Fruit fly (Drosophila melanogaster) whole organism, larva: ENCODE data around the gene NimC2.
A peak's percentile ranks its signal among the peaks of the same experiment; 100 is the strongest.

Source experiments
- noc ChIP-seq: fragments of 200-800 bp; sonication (Bioruptor generic); optimal IDR thresholded peaks from 3 replicates; lab custom pipeline; 2019; ENCODE audit warnings: missing biosample characterization, mild to moderate bottlenecking, missing genetic modification characterization, moderate library complexity

NimC2 gene

DNA sequence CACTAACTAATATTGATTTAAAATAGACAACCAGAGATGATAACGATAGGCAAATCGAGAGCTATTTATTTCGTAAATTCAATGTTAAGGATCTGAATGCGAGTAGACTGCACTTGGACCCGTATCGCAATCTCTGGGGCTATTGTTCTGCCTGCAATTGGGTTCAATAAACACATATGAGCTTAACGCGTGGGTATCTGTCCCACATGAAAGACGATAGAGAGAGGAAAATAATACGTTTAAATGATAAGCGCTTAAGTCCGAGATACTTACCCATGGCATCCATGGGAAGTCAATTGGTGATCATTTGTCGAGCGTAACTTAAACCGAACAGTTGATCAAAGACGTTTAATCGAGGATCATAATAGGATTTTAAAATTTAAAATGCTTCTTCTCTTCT is at the start of gene NimC2:
NimC2 (plus strand) TSS at position 301 of the 400 bp plus-strand sequence.
- no peak for TF ChIP-seq noc (tag; lab: Kevin White, UChicago)

DNA sequence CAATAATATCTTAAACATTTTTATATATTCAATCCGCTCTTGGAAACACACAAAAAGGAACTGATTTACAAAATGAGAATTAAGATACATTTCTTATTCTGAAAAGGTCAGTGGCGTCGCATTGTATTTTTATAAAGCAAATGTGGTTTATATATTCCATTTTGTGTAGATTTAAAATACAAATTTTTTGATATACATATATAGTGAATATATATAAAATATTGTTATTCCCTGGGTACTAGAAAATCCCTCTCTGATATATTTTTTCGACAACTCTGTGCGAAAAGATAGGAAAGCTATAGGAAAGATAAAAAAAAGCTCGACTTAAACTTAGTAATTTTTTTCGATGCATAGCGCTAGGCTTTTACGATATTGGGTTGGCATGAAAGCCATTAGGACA is 48.6 kb upstream of the NimC2 start, which contains the start of gene CG42711:
CG42711 (minus strand) TSS at position 45 of the 400 bp plus-strand sequence.
- no peak for TF ChIP-seq noc (tag; lab: Kevin White, UChicago)

DNA sequence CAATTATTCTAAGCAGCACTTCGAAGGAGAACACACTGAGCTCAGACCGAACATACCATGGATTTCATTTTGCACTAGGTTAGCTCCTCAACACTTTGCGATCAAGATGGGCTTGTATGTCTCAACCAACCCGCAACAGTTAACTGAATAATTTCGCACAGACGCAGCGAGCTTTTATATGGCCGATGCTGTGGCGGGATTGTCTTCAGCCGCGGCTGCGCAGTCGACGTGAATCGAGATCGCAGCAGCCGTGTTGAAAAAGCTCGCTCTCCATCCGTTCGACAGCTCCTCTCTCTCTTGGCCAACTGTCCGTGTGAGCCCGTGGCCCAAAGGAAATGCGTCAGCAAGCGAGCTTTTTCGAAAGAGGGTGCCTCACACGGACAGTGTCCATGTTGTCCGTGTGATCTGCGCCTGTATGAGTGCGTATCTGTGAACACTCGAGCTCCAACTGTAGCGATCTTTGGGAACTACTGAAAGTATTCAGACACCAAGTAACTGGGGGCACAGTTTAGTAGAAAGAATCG is 45.3 kb upstream of the NimC2 start, which contains the start of gene Vajk2:
Vajk2 (minus strand) TSS at position 151 of the 524 bp plus-strand sequence.
- TF ChIP-seq noc (tag; lab: Kevin White, UChicago), result no peak

DNA sequence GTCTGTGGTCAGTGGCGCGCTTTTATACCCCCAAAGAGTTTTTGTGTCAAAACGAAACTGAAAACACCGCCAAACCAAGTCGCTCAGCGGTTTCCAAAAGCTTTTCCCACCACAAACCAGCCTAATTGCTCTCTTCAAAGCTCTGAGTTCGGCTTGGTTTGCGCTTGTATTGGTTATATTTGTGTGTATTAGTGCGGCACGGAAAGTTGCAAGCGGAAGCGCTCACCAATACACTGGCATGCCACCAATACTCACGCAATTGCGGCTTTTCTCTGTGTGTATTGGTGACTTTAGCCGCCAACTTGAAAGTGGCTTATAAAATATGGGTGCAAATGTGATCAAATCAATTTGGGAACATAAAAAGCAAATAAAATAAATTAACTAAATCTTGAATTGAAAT is 32.5 kb upstream of the NimC2 start, which contains the start of gene Vajk3:
Vajk3 (minus strand) TSS at position 1 of the 400 bp plus-strand sequence.
- no peak for TF ChIP-seq noc (tag; lab: Kevin White, UChicago)

DNA sequence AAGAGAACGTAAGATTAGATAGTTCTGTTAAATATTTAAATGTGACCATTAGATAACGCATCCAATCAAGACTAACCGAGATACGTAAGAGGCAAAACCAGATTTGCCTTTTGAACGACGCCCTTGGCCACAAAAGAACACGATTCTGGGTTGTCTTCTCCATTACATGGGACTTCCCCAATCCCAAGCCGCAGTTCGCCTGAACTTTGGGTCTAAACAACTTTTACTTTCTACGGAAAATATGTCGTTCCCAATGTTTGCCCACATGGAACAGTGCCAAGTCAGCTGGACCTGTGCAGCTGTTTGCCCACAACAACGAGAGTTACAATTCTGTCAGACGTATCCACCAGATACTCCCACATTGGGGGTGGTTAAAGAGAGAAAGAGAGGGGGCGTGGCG is 30.1 kb upstream of the NimC2 start:
- no peak for TF ChIP-seq noc (tag; lab: Kevin White, UChicago)

DNA sequence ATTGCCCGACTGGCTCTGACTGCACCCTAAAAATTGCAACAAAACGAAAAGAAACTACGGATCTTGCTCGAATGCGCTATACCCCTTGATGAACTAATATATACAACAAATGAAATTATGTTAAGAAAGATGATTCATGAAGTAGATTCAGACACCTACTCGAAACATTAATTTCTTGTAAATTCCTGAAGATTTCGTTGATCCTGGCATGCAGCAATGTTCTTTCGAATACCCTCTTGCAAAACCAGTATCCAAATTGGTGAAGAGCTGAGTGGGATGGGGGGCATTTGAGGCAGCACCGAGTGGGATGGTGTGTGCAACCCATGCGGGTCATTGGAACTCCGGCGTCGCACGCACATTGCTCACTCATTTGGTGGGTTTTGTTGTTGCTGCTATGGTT is 24.2 kb upstream of the NimC2 start:
- no peak for TF ChIP-seq noc (tag; lab: Kevin White, UChicago)

DNA sequence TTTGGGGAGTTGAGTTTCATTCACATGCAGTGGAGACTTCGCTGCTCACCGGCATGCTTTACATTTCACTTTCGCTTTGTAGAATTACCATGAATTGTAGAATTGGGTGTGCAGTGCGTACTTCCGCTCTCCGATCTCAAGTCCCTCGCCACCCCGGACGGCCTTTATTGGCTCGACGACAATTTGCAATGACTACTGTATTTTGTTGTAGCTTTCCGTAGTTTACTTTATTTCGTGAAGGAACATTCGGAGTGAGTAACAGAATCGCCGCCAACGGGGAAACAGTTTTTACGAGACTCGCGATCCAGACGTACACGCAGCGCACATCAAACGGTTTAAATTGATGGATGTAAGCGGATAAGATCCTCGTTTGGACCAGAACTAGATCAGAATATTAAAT is 22.7 kb upstream of the NimC2 start, which contains the start of gene NimA:
NimA (plus strand) TSS at position 301 of the 400 bp plus-strand sequence.
- TF ChIP-seq noc (tag; lab: Kevin White, UChicago), result no peak

DNA sequence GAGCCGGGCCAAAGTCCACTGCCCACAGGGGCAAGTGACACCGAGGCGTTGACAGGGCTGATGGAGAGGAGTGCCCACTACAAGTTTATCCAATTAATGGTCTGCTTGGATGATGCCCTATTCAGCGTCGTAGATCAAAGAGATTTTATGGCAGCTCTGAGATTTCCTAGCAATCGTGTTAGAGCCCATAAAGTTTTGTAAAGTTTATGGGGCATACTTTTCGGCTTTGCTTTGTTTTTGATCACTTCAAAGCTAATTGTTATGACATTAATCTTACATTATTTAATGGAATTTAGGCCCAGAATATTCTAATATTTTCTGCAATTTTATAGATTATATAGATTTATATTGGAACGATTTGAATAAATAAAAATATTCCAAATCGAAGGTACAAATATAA is 19.5 kb upstream of the NimC2 start:
- no peak for TF ChIP-seq noc (tag; lab: Kevin White, UChicago)

DNA sequence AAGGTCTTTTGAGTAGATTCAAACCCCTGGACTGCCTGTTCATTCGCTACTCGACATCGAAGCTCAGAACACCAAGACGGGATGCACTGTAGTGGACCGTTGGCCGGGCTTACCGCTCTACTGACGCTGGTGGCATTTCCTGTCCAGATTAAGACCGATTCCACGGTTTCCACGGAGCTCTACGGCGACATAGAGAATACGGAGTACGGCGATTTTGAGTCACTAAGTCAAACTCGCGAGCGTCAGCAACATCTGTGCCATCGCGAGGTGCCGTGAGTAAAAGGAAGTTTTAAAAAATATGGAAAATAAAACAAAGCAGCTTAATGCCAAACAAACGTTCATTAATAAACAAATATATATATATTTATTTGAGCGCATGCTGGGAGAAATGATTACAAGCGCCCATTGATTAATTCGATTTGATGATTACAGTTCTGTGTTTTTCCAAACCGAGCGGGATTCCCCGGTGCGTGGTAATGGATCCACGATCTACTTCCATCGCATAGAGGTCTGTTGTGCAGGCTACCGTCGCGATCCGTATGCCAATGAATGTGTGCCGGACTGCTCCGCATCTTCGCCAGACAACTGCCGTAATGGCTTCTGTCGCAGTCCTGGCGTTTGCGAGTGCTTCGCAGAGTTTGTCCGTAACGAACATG is 16.3 kb upstream of the NimC2 start, which contains the start of gene NimB1:
NimB1 (plus strand) TSS at position 41 of the 656 bp plus-strand sequence.
- no peak for TF ChIP-seq noc (tag; lab: Kevin White, UChicago)

DNA sequence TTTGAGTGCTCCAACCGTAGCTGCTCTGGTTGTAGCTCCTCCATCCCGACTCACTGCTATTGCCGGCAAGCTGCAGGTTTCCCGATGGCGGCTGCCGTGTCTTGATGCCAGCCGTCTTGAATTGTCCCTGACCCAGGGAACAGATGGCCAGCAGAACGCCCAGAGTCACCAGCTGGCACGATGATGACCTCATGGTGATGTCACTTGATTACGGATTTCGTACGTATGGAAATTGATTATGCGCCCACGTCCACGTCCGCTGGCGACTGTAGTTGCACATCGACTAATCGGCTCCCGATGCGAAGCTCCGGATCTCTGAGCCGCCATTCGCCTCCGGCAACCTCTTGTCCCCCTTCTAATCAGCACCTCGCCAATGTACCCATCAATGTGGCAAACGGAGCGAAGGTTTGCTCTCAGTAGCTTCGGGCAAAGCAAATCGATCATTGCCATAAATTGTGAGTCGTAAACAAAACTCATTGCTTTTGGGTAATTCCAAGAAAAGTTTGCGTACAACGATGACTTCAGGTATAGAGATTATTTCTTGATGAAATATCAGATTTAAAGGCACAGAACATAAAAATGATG is 13.1 kb upstream of the NimC2 start, which contains the start of gene NimB2:
NimB2 (minus strand) TSS at position 287 of the 585 bp plus-strand sequence.
- TF ChIP-seq noc (tag; lab: Kevin White, UChicago), result peak; percentile 4

DNA sequence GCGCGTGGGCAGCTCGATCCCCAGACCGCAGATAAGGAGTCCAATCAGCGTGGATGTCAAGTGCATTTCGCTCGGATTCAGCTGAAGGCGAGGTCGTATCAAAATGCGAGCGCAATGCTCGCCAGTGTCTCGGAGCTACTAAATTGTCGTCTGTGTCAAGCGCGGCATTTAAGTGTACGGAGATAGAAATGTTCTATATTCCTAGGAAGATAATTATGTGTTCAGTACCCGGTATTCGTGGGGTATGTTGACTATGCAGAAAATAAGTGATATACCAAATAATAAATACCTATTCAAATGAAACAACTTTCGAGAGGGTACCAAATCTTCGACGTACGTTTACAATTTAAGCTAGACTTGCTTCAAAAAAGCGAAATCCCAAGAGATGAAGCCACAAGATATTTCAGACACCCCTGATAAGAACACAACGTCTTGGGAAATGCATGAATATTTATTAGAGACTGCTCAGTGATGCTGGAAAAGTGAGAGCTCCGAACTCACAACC is 12.0 kb upstream of the NimC2 start, which contains the start of gene NimB3:
NimB3 (minus strand) TSS at position 140 of the 505 bp plus-strand sequence.
- no peak for TF ChIP-seq noc (tag; lab: Kevin White, UChicago)

DNA sequence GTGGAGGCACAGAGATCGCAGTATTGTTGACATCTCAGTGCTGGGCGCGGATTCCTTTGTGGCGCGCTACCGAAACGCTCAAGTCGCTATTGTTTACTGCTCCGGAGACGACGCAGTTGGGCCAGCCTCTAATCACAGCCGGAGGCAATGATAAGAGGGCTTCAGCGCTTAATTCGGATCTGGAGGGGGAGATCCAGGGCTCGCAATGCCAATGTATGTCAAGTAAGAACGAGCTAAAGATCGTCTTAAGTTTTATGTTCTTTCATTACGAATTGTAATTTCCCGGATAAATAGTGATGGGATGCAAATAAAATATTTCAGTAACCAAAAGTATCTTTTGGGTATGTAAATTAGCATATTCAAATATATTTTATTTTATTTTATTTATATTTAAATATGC is 10.1 kb upstream of the NimC2 start, which contains the start of the genes NimB4 and NimB5:
NimB4 (minus strand) TSS at position 101 of the 400 bp plus-strand sequence.
NimB5 (plus strand) TSS at position 302 of the 400 bp plus-strand sequence.
- TF ChIP-seq noc (tag; lab: Kevin White, UChicago), result no peak

DNA sequence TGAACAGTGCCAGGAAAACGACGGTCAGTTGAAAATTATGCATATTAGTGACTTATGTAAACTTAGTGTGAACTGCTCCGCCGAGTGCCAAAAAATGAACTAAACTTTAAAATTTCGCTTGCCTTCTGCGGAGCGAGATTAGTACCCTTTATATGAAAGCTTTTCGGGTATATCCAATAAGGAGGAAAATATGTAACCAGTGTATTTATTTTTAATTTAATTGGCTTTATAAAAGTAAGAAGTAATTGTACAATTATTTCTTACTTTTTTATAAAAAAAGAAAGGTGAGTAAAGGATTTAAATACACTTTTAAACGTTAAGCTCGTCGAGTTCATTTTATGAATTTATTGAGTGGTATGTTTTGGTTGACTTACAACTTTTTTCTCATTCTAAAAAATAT is 7.1 kb upstream of the NimC2 start, which contains the start of gene He:
He (minus strand) TSS at position 101 of the 400 bp plus-strand sequence.
- TF ChIP-seq noc (tag; lab: Kevin White, UChicago), result no peak

DNA sequence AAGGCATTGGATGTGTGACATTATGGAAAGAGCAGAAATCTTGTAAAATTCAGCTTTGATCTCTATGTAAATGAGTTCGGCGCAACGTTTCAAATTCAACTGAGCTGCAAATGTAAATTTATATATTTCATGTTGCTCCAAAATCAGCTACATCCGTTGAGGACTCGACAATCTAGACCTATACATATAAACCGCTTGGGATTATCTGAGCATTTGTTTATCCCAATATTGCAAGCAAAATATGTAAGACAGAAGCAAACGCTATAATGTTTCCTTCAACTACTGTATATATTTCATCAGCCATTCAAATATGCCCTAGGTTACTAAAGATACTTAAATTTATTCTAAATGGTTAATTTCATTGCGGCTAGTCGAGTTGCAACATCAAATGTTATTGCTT is 3.3 kb upstream of the NimC2 start, which contains the start of gene NimC1:
NimC1 (minus strand) TSS at position 101 of the 400 bp plus-strand sequence.
- no peak for TF ChIP-seq noc (tag; lab: Kevin White, UChicago)

DNA sequence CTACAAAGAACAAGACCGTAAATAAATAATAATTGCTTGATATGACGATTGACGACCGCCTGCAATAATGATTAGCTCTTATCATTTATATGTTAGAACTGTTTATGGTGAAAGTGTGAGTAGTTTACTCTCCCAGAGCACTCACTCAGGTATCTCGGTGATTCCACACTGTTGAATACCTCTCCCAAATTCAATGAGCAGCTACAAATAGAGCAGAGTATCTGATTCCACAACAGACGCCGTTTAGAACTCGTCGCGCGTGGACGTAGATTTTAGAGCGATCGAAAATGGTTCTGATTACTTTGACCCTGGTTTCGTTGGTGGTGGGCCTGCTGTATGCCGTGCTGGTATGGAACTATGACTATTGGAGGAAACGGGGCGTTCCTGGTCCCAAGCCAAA is 2.9 kb upstream of the NimC2 start, which contains the start of gene Cyp28a5:
Cyp28a5 (plus strand) TSS at position 230 of the 400 bp plus-strand sequence.
- TF ChIP-seq noc (tag; lab: Kevin White, UChicago), result peak; percentile 28
